Fruit fly (Drosophila melanogaster) S2 (cell line): ENCODE data around the gene iPLA2-VIA.

ENCODE experiments used
- CG8478 ChIP-seq: fragments of >200 bp; optimal IDR thresholded peaks from 2 replicates; lab custom pipeline; 2018
- CTCF ChIP-seq, 2 experiments: fragments of >200 bp; optimal IDR thresholded peaks; 2 replicates each; lab custom pipeline; 2018

Gene iPLA2-VIA

dm6 chr3L:9856430-9857218 is 7.5 kb downstream of the iPLA2-VIA start:
- no peak for TF ChIP-seq CTCF (optimal IDR thresholded peaks at IDR 0.05; lab: Kevin White, UChicago)
- TF ChIP-seq CG8478 (lab: Kevin White, UChicago), result no peak

- TF ChIP-seq CTCF (optimal IDR thresholded peaks at IDR 0.05; lab: Kevin White, UChicago) (no peak), CG8478 (lab: Kevin White, UChicago) (no peak)
Observed at dm6 chr3L:9855784-9856426, 8.2 kb downstream of the iPLA2-VIA start.

dm6 chr3L:9854583-9855519 is 9.3 kb downstream of the iPLA2-VIA start, which contains the start of gene RasGAP1:
Gene RasGAP1, minus strand, starts transcription at chr3L:9855285.
- TF ChIP-seq CG8478 (lab: Kevin White, UChicago), result no peak
- peak in 1 of 2 experiments; percentile 15 for TF ChIP-seq CTCF (optimal IDR thresholded peaks at IDR 0.05; lab: Kevin White, UChicago)

- no peak for TF ChIP-seq CG8478 (lab: Kevin White, UChicago)
- TF ChIP-seq CTCF (optimal IDR thresholded peaks at IDR 0.05; lab: Kevin White, UChicago), result no peak
Observed at dm6 chr3L:9853895-9854470, 10.2 kb downstream of the iPLA2-VIA start.

- no peak for TF ChIP-seq CG8478 (lab: Kevin White, UChicago)
- no peak for TF ChIP-seq CTCF (optimal IDR thresholded peaks at IDR 0.05; lab: Kevin White, UChicago)
Observed at dm6 chr3L:9853140-9853746, 10.9 kb downstream of the iPLA2-VIA start.

dm6 chr3L:9851000-9851671 is 13.0 kb downstream of the iPLA2-VIA start:
- TF ChIP-seq CTCF (optimal IDR thresholded peaks at IDR 0.05; lab: Kevin White, UChicago) (no peak), CG8478 (lab: Kevin White, UChicago) (no peak)

dm6 chr3L:9850114-9850513 is 14.0 kb downstream of the iPLA2-VIA start:
- TF ChIP-seq CTCF (optimal IDR thresholded peaks at IDR 0.05; lab: Kevin White, UChicago) (no peak), CG8478 (lab: Kevin White, UChicago) (no peak)

- TF ChIP-seq CG8478 (lab: Kevin White, UChicago), result no peak
- TF ChIP-seq CTCF (optimal IDR thresholded peaks at IDR 0.05; lab: Kevin White, UChicago), result no peak
Observed at dm6 chr3L:9848744-9849143, 15.4 kb downstream of the iPLA2-VIA start.

dm6 chr3L:9847420-9847977 is 16.6 kb downstream of the iPLA2-VIA start:
- TF ChIP-seq CG8478 (lab: Kevin White, UChicago), result no peak
- TF ChIP-seq CTCF (optimal IDR thresholded peaks at IDR 0.05; lab: Kevin White, UChicago), result no peak

dm6 chr3L:9846577-9847342 is 17.4 kb downstream of the iPLA2-VIA start:
- TF ChIP-seq CTCF (optimal IDR thresholded peaks at IDR 0.05; lab: Kevin White, UChicago) (no peak), CG8478 (lab: Kevin White, UChicago) (no peak)

- TF ChIP-seq CG8478 (lab: Kevin White, UChicago) (no peak), CTCF (optimal IDR thresholded peaks at IDR 0.05; lab: Kevin White, UChicago) (no peak)
Observed at dm6 chr3L:9845980-9846538, 18.1 kb downstream of the iPLA2-VIA start.

dm6 chr3L:9842043-9842442 is 22.1 kb downstream of the iPLA2-VIA start:
- TF ChIP-seq CG8478 (lab: Kevin White, UChicago) (no peak), CTCF (optimal IDR thresholded peaks at IDR 0.05; lab: Kevin White, UChicago) (no peak)
